Worm (Caenorhabditis elegans) whole organism, midembryonic: Measurements from ENCODE around the gene srh-55.

Experiments
- cog-1 ChIP-seq: sonication (generic microtip); optimal IDR thresholded peaks from 2 replicates; lab custom pipeline; 2016; ENCODE audit warnings: missing genetic modification characterization, missing compliant biosample characterization
- flt-1 ChIP-seq: fragments of 200-800 bp; sonication (Bioruptor generic); IDR thresholded peaks from 2 replicates; pipeline ENCODE4 v1.3.6; 2022; ENCODE audit warnings: missing genetic modification characterization, missing compliant biosample characterization
- med-1 ChIP-seq: sonication (generic microtip); optimal IDR thresholded peaks from 2 replicates; lab custom pipeline; 2017; ENCODE audit warnings: missing genetic modification characterization, mild to moderate bottlenecking, missing compliant biosample characterization, antibody characterized with exemption, missing genetic modification reagents; ENCODE audit not compliant: insufficient read depth

DNA sequence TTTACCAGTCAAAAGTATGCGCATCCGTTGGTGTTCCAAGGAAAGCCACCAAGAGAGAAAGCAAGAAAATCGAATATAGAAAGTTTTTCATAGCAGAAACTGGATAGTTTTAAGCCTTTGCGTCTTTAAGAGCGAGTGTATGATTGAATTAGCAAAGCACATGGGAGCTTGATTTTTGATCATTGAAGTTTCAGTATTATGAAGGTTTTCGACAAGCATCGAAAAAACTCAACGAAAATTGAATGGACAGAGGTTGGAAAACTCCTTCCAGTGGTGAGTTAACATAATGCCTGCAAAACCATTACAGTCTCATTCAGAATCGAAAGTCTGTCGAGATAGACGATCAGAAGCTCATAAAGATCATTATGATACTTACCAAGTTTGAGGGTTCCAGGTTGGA is 40.5 kb downstream of the srh-55 start, which contains the start of gene Y75B12B.13:
- TF ChIP-seq cog-1 (tag; lab: Kevin White, UChicago) (no peak), med-1 (GFP tag; lab: Kevin White, UChicago) (no peak), flt-1 (GFP tag; lab: Robert Waterston, UW) (no peak)
